Worm (Caenorhabditis elegans): Measurements from ENCODE around the gene T07E3.2.
A peak's percentile ranks its signal among the peaks of the same experiment; 100 is the strongest.

The T07E3.2 gene

DNA sequence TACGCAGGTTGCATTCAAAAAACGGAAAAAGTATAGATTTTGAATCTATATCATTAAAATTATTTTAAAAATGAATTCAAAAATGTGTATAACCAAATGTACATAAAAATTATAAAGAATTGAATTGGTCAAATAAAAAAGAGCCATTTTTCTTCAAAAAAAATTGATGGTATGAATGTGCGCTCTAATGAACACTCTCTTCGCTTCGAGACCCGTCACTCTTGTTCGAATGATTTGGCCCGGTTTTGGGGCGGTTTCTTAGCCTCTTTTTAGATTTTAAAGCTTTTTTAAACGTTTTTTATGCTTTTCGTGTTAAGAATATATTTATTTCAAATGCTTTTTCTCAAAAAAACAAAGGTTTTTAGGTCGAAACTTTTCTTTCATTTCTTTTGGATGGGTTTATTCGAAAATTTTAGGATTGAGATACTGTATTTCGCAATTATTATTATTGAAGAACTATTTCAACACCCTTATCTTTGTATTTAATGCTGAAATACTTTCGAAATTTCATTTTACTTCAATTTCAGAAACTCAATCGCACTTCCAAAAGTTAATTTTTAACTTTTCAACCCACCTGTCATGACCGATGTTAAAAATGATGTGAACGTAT is 23.2 kb downstream of the T07E3.2 start, which contains the start of gene inf-1 (continued):
- TF ChIP-seq mdt-29 (GFP tag; IDR thresholded peaks at IDR 0.05) (no peak), mxl-3 (GFP tag; optimal IDR thresholded peaks at IDR 0.05) (no peak), spr-3 (GFP tag; optimal IDR thresholded peaks at IDR 0.05) (no peak), rbr-2 (tag; optimal IDR thresholded peaks at IDR 0.05) (no peak), ceh-28 (tag; optimal IDR thresholded peaks at IDR 0.05) (no peak), F26F4.8 (GFP tag; conservative IDR thresholded peaks at IDR 0.05) (no peak), nhr-48 (tag; optimal IDR thresholded peaks at IDR 0.05) (no peak), R02D3.7 (tag; optimal IDR thresholded peaks at IDR 0.05) (no peak), dpl-1 (GFP tag; optimal IDR thresholded peaks at IDR 0.05) (peak; percentile 60), unc-39 (tag; optimal IDR thresholded peaks at IDR 0.05) (no peak), gei-8 (GFP tag; optimal IDR thresholded peaks at IDR 0.05) (no peak), dmd-6 (GFP tag; IDR thresholded peaks at IDR 0.05) (no peak), zip-11 (GFP tag; IDR thresholded peaks at IDR 0.05) (no peak), hif-1 (tag; optimal IDR thresholded peaks at IDR 0.05) (peak in 1 of 2 experiments; percentile 45), lir-3 (tag; optimal IDR thresholded peaks at IDR 0.05) (no peak), Y48G9A.11 (GFP tag; IDR thresholded peaks at IDR 0.05) (no peak), daf-8 (GFP tag; IDR thresholded peaks at IDR 0.05) (no peak), zip-2 (tag; optimal IDR thresholded peaks at IDR 0.05) (no peak), arid-1 (GFP tag; conservative IDR thresholded peaks at IDR 0.05) (no peak), nhr-77 (tag; optimal IDR thresholded peaks at IDR 0.05) (peak; percentile 10), hlh-11 (tag; optimal IDR thresholded peaks at IDR 0.05) (no peak), Y75B8A.6 (GFP tag; IDR thresholded peaks at IDR 0.05) (no peak), ceh-32 (tag; optimal IDR thresholded peaks at IDR 0.05; ENCODE audit: poor library complexity) (no peak), lin-39 (tag; optimal IDR thresholded peaks at IDR 0.05) (no peak), unc-62 (GFP tag; optimal IDR thresholded peaks at IDR 0.05 in 1 of 2) (no peak), unc-62 (tag; optimal IDR thresholded peaks at IDR 0.05) (no peak), dve-1 (tag; optimal IDR thresholded peaks at IDR 0.05; ENCODE audit: insufficient read depth) (peak; percentile 42), lin-15B (tag; optimal IDR thresholded peaks at IDR 0.05) (no peak), egl-27 (tag; optimal IDR thresholded peaks at IDR 0.05) (no peak), daf-16 (GFP tag; optimal IDR thresholded peaks at IDR 0.05) (no peak), daf-16 (tag; optimal IDR thresholded peaks at IDR 0.05) (peak; percentile 32), lin-13 (GFP tag; optimal IDR thresholded peaks at IDR 0.05) (no peak), zfp-2 (tag; optimal IDR thresholded peaks at IDR 0.05) (no peak), aha-1 (tag) (no peak), hmg-1.1 (GFP tag; IDR thresholded peaks at IDR 0.05) (no peak), lin-38 (GFP tag; IDR thresholded peaks at IDR 0.05) (peak; percentile 85), lin-1 (GFP tag; IDR thresholded peaks at IDR 0.05) (no peak), zfp-3 (GFP tag; conservative IDR thresholded peaks at IDR 0.05) (no peak), daf-12 (tag; optimal IDR thresholded peaks at IDR 0.05) (no peak), nhr-42 (GFP tag; IDR thresholded peaks at IDR 0.05) (no peak), snpc-1.2 (GFP tag; IDR thresholded peaks at IDR 0.05) (no peak), dmd-8 (GFP tag; IDR thresholded peaks at IDR 0.05) (no peak), nhr-111 (GFP tag; optimal IDR thresholded peaks at IDR 0.05) (no peak), T26A8.4 (GFP tag; IDR thresholded peaks at IDR 0.05) (no peak), skn-1 (tag; optimal IDR thresholded peaks at IDR 0.05) (no peak), madf-5 (GFP tag; IDR thresholded peaks at IDR 0.05) (no peak), fos-1 (tag; optimal IDR thresholded peaks at IDR 0.05) (no peak), aly-2 (tag; optimal IDR thresholded peaks at IDR 0.05) (no peak)

All from whole organism, L4 larva.